Fruit fly (Drosophila melanogaster): ENCODE results near the gene CG11693.
A peak's percentile ranks its signal among the peaks of the same experiment; 100 is the strongest.

Gene CG11693

DNA sequence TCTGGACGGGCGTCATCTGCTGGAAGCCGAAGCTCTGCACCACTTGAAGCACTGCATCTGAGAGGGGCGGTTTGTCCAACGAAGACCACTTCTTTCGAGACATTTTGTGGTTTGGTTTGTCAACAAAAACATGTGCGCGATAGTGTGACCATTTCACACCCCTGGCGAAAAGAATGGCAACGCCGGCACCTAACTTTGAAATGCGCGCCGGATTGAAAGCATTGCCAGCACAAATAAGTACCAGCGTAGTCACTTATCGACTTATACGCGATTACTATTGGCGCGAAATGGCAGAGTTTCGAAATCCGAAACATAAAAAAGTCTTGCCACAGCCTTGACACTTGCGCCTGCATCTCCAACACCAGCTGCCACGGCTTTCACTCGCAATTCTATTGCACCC is 40.8 kb downstream of the CG11693 start, which contains the start of gene CG9630 (continued):
- TF ChIP-seq CG18619 (GFP tag; optimal IDR thresholded peaks at IDR 0.05): no peak
- TF ChIP-seq dmrt11E (tag; optimal IDR thresholded peaks at IDR 0.05): no peak
- TF ChIP-seq CG1647 (GFP tag; optimal IDR thresholded peaks at IDR 0.05): no peak
- no peak for TF ChIP-seq CG10209 (GFP tag; optimal IDR thresholded peaks at IDR 0.05)
- peak; percentile 54; the same call in 2 of the 3 replicates for TF ChIP-seq HLH4C (GFP tag; IDR thresholded peaks at IDR 0.05; ENCODE audit: partially characterized antibody)
- TF ChIP-seq aop (GFP tag; IDR thresholded peaks at IDR 0.05): no peak
- no peak for TF ChIP-seq CG10543 (GFP tag; optimal IDR thresholded peaks at IDR 0.05)
- TF ChIP-seq Opbp (GFP tag; IDR thresholded peaks at IDR 0.05; ENCODE audit: partially characterized antibody): peak; percentile 74
- TF ChIP-seq CG10979 (tag; optimal IDR thresholded peaks at IDR 0.05): no peak
- TF ChIP-seq HmgD (GFP tag; optimal IDR thresholded peaks at IDR 0.05): peak; percentile 73
- peak; percentile 20; the same call in 1 of the 3 replicates for TF ChIP-seq CG34422 (GFP tag; IDR thresholded peaks at IDR 0.05)
- TF ChIP-seq CG12391 (tag; optimal IDR thresholded peaks at IDR 0.05): no peak
- TF ChIP-seq Taf1 (GFP tag; IDR thresholded peaks at IDR 0.05): no peak
- no peak for TF ChIP-seq CG6854 (GFP tag; optimal IDR thresholded peaks at IDR 0.05)
- TF ChIP-seq CG10321 (GFP tag; IDR thresholded peaks at IDR 0.05): 0 out of 2 replicates have a peak, but pooled peaks have one; percentile 5
- TF ChIP-seq unc-4 (GFP tag; IDR thresholded peaks at IDR 0.05; ENCODE audit: partially characterized antibody): peak; percentile 70
- peak; percentile 10 for TF ChIP-seq da (GFP tag; optimal IDR thresholded peaks at IDR 0.05)
- peak; percentile 12 for TF ChIP-seq CG12659 (GFP tag; optimal IDR thresholded peaks at IDR 0.05)
- peak; percentile 73 for TF ChIP-seq HmgZ (tag; optimal IDR thresholded peaks at IDR 0.05)
- peak; percentile 32; the same call in 1 of the 2 replicates for TF ChIP-seq chm (GFP tag; IDR thresholded peaks at IDR 0.05)
- no peak for TF ChIP-seq CG14014 (GFP tag; IDR thresholded peaks at IDR 0.05)
- TF ChIP-seq CG11247 (GFP tag; IDR thresholded peaks at IDR 0.05): no peak
- peak; percentile 47 for TF ChIP-seq CG7987 (GFP tag; optimal IDR thresholded peaks at IDR 0.05)
- peak; percentile 52 for TF ChIP-seq CG10267 (tag; optimal IDR thresholded peaks at IDR 0.05)
- peak; percentile 51 for TF ChIP-seq oc (tag; optimal IDR thresholded peaks at IDR 0.05)
- no peak for TF ChIP-seq CG10366 (GFP tag; IDR thresholded peaks at IDR 0.05)
- no peak for TF ChIP-seq Atf6 (GFP tag; IDR thresholded peaks at IDR 0.05)
- no peak for TF ChIP-seq CG3407 (GFP tag; optimal IDR thresholded peaks at IDR 0.05)
- TF ChIP-seq ems (GFP tag; optimal IDR thresholded peaks at IDR 0.05): no peak
- no peak for TF ChIP-seq CG3065 (GFP tag; optimal IDR thresholded peaks at IDR 0.05)
- TF ChIP-seq CG17802 (tag; optimal IDR thresholded peaks at IDR 0.05): no peak
- TF ChIP-seq TFAM (GFP tag; optimal IDR thresholded peaks at IDR 0.05): no peak
- TF ChIP-seq zfh2 (GFP tag; optimal IDR thresholded peaks at IDR 0.05): no peak
- TF ChIP-seq hb (GFP tag; IDR thresholded peaks at IDR 0.05; ENCODE audit: partially characterized antibody): no peak
- peak; percentile 60 for TF ChIP-seq bigmax (GFP tag; optimal IDR thresholded peaks at IDR 0.05)
- peak; percentile 31; the same call in 1 of the 2 replicates for TF ChIP-seq tna (GFP tag; IDR thresholded peaks at IDR 0.05; ENCODE audit: partially characterized antibody)
- TF ChIP-seq CG7556 (GFP tag; optimal IDR thresholded peaks at IDR 0.05): no peak
- no peak for TF ChIP-seq H2.0 (GFP tag; IDR thresholded peaks at IDR 0.05)
- TF ChIP-seq Ets97D (GFP tag; optimal IDR thresholded peaks at IDR 0.05): peak; percentile 79
- no peak for TF ChIP-seq CG11695 (GFP tag; IDR thresholded peaks at IDR 0.05)
- TF ChIP-seq dati (GFP tag; IDR thresholded peaks at IDR 0.05): no peak
- peak in 1 of 2 experiments; percentile 2 for TF ChIP-seq insv (GFP tag; optimal IDR thresholded peaks at IDR 0.05)
- peak; percentile 36 for TF ChIP-seq CHES-1-like (GFP tag; optimal IDR thresholded peaks at IDR 0.05)
- peak; percentile 93 for TF ChIP-seq CG17186 (GFP tag; optimal IDR thresholded peaks at IDR 0.05)
- TF ChIP-seq CG6791 (GFP tag; IDR thresholded peaks at IDR 0.05; ENCODE audit: partially characterized antibody): peak; percentile 68; the same call in 2 of the 3 replicates
- no peak for TF ChIP-seq CG5245 (GFP tag; optimal IDR thresholded peaks at IDR 0.05)
- TF ChIP-seq bowl (GFP tag; IDR thresholded peaks at IDR 0.05): no peak
- no peak for TF ChIP-seq CG6175 (GFP tag; IDR thresholded peaks at IDR 0.05)
- TF ChIP-seq Atf3 (GFP tag; optimal IDR thresholded peaks at IDR 0.05): no peak
- TF ChIP-seq shn (GFP tag; optimal IDR thresholded peaks at IDR 0.05): no peak
- TF ChIP-seq nerfin-1 (tag; optimal IDR thresholded peaks at IDR 0.05): no peak

Data from whole organism, embryonic.